Worm (Caenorhabditis elegans) whole organism, mixed stage, embryonic: ENCODE results near the gene ZK1098.2.

ENCODE experiments used
- elt-1 ChIP-seq: sonication (generic microtip); optimal IDR thresholded peaks from 2 replicates; lab custom pipeline; 2017; ENCODE audit warnings: missing genetic modification characterization, mild to moderate bottlenecking, missing compliant biosample characterization, antibody characterized with exemption, moderate library complexity, borderline replicate concordance; ENCODE audit not compliant: insufficient read depth
- ham-2 ChIP-seq: fragments of 200-800 bp; sonication (Bioruptor generic); optimal IDR thresholded peaks from 2 replicates; lab custom pipeline; 2018; ENCODE audit warnings: mild to moderate bottlenecking, missing genetic modification characterization, missing compliant biosample characterization
- hlh-1 ChIP-seq: fragments of 150-350 bp; optimal IDR thresholded peaks from 2 replicates; lab custom pipeline; 2014; ENCODE audit warnings: missing biosample characterization, missing genetic modification reagents, missing genetic modification characterization
- lin-13 ChIP-seq: fragments of 150-350 bp; optimal IDR thresholded peaks from 2 replicates; lab custom pipeline; 2014; ENCODE audit warnings: missing biosample characterization, missing genetic modification characterization
- lsy-2 ChIP-seq: fragments of 150-350 bp; optimal IDR thresholded peaks from 2 replicates; lab custom pipeline; 2014; ENCODE audit warnings: missing biosample characterization, missing genetic modification characterization
- mep-1 ChIP-seq: fragments of 150-350 bp; optimal IDR thresholded peaks from 2 replicates; lab custom pipeline; 2017; ENCODE audit warnings: missing biosample characterization, missing genetic modification reagents, missing genetic modification characterization, inconsistent platforms
- nhr-2 ChIP-seq: fragments of 150-350 bp; optimal IDR thresholded peaks from 2 replicates; lab custom pipeline; 2014; ENCODE audit warnings: missing biosample characterization, missing genetic modification characterization
- pha-4 ChIP-seq: fragments of 150-350 bp; optimal IDR thresholded peaks from 2 replicates; lab custom pipeline; 2018; ENCODE audit warnings: missing biosample characterization, missing genetic modification reagents, missing genetic modification characterization
- unc-39 ChIP-seq: fragments of 150-350 bp; optimal IDR thresholded peaks from 2 replicates; lab custom pipeline; 2014; ENCODE audit warnings: missing biosample characterization, missing genetic modification characterization
- unc-62 ChIP-seq: fragments of 150-350 bp; optimal IDR thresholded peaks from 2 replicates; lab custom pipeline; 2014; ENCODE audit warnings: missing biosample characterization, missing genetic modification reagents, missing genetic modification characterization

- TF ChIP-seq unc-62 (GFP tag; lab: Kevin White, UChicago) (no peak), unc-39 (tag; lab: Kevin White, UChicago) (no peak), mep-1 (tag; lab: Kevin White, UChicago) (no peak), ham-2 (GFP tag; lab: Kevin White, UChicago) (no peak), elt-1 (tag; lab: Kevin White, UChicago) (no peak), lin-13 (no peak), lsy-2 (tag; lab: Kevin White, UChicago) (no peak), pha-4 (no peak), nhr-2 (no peak), hlh-1 (tag; lab: Kevin White, UChicago) (no peak)
These were observed 17.9 kb upstream of the ZK1098.2 start, which contains the start of gene F55H2.5 for ce11 chrIII:9511055-9511520.
